Worm (Caenorhabditis elegans) whole organism, young adult: Measurements from ENCODE around the gene dhhc-4.
A peak's percentile ranks its signal among the peaks of the same experiment; 100 is the strongest.

Source experiments
- B0019.2 ChIP-seq: fragments of 200-800 bp; sonication (Bioruptor generic); conservative IDR thresholded peaks from 2 replicates; pipeline ENCODE4 v1.3.6; 2022; ENCODE audit warnings: missing genetic modification reagents, missing genetic modification characterization, missing compliant biosample characterization
- D2030.7 ChIP-seq: fragments of 200-800 bp; sonication (Bioruptor generic); IDR thresholded peaks from 2 replicates; pipeline ENCODE4 v1.3.6; 2022; ENCODE audit warnings: missing genetic modification reagents, missing genetic modification characterization, missing compliant biosample characterization
- F23B12.7 ChIP-seq: sonication (generic microtip); optimal IDR thresholded peaks from 2 replicates; lab custom pipeline; 2017; ENCODE audit warnings: missing genetic modification characterization, mild to moderate bottlenecking, missing compliant biosample characterization, antibody characterized with exemption, moderate library complexity; ENCODE audit not compliant: insufficient read depth
- F33H1.4 ChIP-seq: fragments of 200-800 bp; sonication (Bioruptor generic); IDR thresholded peaks from 2 replicates; pipeline ENCODE4 v1.3.6; 2022; ENCODE audit warnings: missing genetic modification reagents, missing genetic modification characterization, missing compliant biosample characterization
- F57A8.1 ChIP-seq: fragments of 200-800 bp; sonication (Bioruptor generic); optimal IDR thresholded peaks from 2 replicates; lab custom pipeline; 2018; ENCODE audit warnings: mild to moderate bottlenecking, missing genetic modification characterization, moderate library complexity, missing compliant biosample characterization
- Y53F4B.3 ChIP-seq: fragments of 200-800 bp; sonication (Bioruptor generic); IDR thresholded peaks from 2 replicates; pipeline ENCODE4 v1.3.6; 2022; ENCODE audit warnings: missing genetic modification reagents, missing genetic modification characterization, missing compliant biosample characterization
- Y67H2A.10 ChIP-seq: fragments of 200-800 bp; sonication (Bioruptor generic); conservative IDR thresholded peaks from 2 replicates; pipeline ENCODE4 v1.3.6; 2022; ENCODE audit warnings: missing genetic modification reagents, missing genetic modification characterization, missing compliant biosample characterization
- Y79H2A.3 ChIP-seq: fragments of 200-800 bp; sonication (Bioruptor generic); conservative IDR thresholded peaks from 2 replicates; pipeline ENCODE4 v1.3.6; 2022; ENCODE audit warnings: missing genetic modification reagents, missing genetic modification characterization, missing compliant biosample characterization
- ama-1 ChIP-seq, 3 experiments: fragments of 150-350 bp in 1 of 3; sonication (generic microtip) in 2 of 3; optimal IDR thresholded peaks; 2 replicates each; lab custom pipeline; 2014 to 2018; ENCODE audit warnings: missing biosample characterization in 2 of 3, missing genetic modification characterization in 2 of 3, missing genetic modification reagents in 2 of 3
- atf-7 ChIP-seq: sonication (generic microtip); optimal IDR thresholded peaks from 2 replicates; lab custom pipeline; 2017; ENCODE audit warnings: mild to moderate bottlenecking, missing genetic modification characterization, missing compliant biosample characterization
- ceh-40 ChIP-seq: fragments of 200-800 bp; sonication (Bioruptor generic); IDR thresholded peaks from 2 replicates; pipeline ENCODE4 v1.3.6; 2022; ENCODE audit warnings: missing genetic modification characterization, missing compliant biosample characterization
- ceh-79 ChIP-seq: sonication (generic microtip); optimal IDR thresholded peaks from 2 replicates; lab custom pipeline; 2017; ENCODE audit warnings: mild to moderate bottlenecking, missing genetic modification characterization, missing compliant biosample characterization
- ceh-91 ChIP-seq: fragments of 200-800 bp; sonication (Bioruptor generic); IDR thresholded peaks from 2 replicates; pipeline ENCODE4 v1.3.6; 2022; ENCODE audit warnings: missing genetic modification reagents, missing genetic modification characterization, missing compliant biosample characterization
- dox-1 ChIP-seq: fragments of 200-800 bp; sonication (Bioruptor generic); IDR thresholded peaks from 2 replicates; pipeline ENCODE4 v1.3.6; 2022; ENCODE audit warnings: missing genetic modification reagents, missing genetic modification characterization, missing compliant biosample characterization
- dpff-1 ChIP-seq: sonication (generic microtip); optimal IDR thresholded peaks from 2 replicates; lab custom pipeline; 2017; ENCODE audit warnings: mild to moderate bottlenecking, missing genetic modification characterization, missing compliant biosample characterization
- efl-1 ChIP-seq: fragments of 150-350 bp; optimal IDR thresholded peaks from 2 replicates; lab custom pipeline; 2014; ENCODE audit warnings: missing biosample characterization, missing genetic modification reagents, missing genetic modification characterization
- egrh-3 ChIP-seq: fragments of 200-800 bp; sonication (Bioruptor generic); IDR thresholded peaks from 2 replicates; pipeline ENCODE4 v1.3.6; 2022; ENCODE audit warnings: missing genetic modification reagents, missing genetic modification characterization, missing compliant biosample characterization
- ekl-4 ChIP-seq: fragments of 200-800 bp; sonication (Bioruptor generic); IDR thresholded peaks from 2 replicates; pipeline ENCODE4 v1.3.6; 2022; ENCODE audit warnings: missing genetic modification reagents, missing genetic modification characterization, missing compliant biosample characterization
- him-1 ChIP-seq: sonication (generic microtip); optimal IDR thresholded peaks from 2 replicates; lab custom pipeline; 2016; ENCODE audit warnings: missing genotype, missing genetic modification reagents, missing genetic modification characterization, missing compliant biosample characterization
- hlh-26 ChIP-seq: fragments of 200-800 bp; sonication (Bioruptor generic); conservative IDR thresholded peaks from 2 replicates; pipeline ENCODE4 v1.3.6; 2022; ENCODE audit warnings: missing genetic modification reagents, missing genetic modification characterization, missing compliant biosample characterization
- hmg-1.2 ChIP-seq: fragments of 200-800 bp; sonication (Bioruptor generic); IDR thresholded peaks from 2 replicates; pipeline ENCODE4 v1.3.6; 2022; ENCODE audit warnings: missing genetic modification reagents, missing genetic modification characterization, missing compliant biosample characterization
- hmg-20 ChIP-seq: fragments of 200-800 bp; sonication (Bioruptor generic); IDR thresholded peaks from 2 replicates; pipeline ENCODE4 v1.3.6; 2022; ENCODE audit warnings: missing genetic modification reagents, missing genetic modification characterization, missing compliant biosample characterization
- let-526 ChIP-seq: fragments of 200-800 bp; sonication (Bioruptor generic); IDR thresholded peaks from 2 replicates; pipeline ENCODE4 v1.3.6; 2022; ENCODE audit warnings: missing genetic modification reagents, missing genetic modification characterization, missing compliant biosample characterization
- let-607 ChIP-seq, 2 experiments: fragments of 200-800 bp in 1 of 2; sonication (Bioruptor generic) in 1 of 2; sonication (generic microtip) in 1 of 2; optimal IDR thresholded peaks; 2 replicates each; lab custom pipeline; 2016 to 2018; ENCODE audit warnings: mild to moderate bottlenecking in 2 of 2, missing compliant biosample characterization in 2 of 2, missing genetic modification characterization in 2 of 2, moderate library complexity in 2 of 2, missing genotype in 1 of 2
- lin-26 ChIP-seq: fragments of 200-800 bp; sonication (Bioruptor generic); IDR thresholded peaks from 2 replicates; pipeline ENCODE4 v1.3.6; 2022; ENCODE audit warnings: missing genetic modification reagents, missing genetic modification characterization, missing compliant biosample characterization
- madf-10 ChIP-seq: sonication (generic microtip); optimal IDR thresholded peaks from 2 replicates; lab custom pipeline; 2016; ENCODE audit warnings: mild to moderate bottlenecking, missing genetic modification characterization, missing compliant biosample characterization
- madf-3 ChIP-seq: fragments of 200-800 bp; sonication (Bioruptor generic); IDR thresholded peaks from 2 replicates; pipeline ENCODE4 v1.3.6; 2022; ENCODE audit warnings: missing genetic modification reagents, missing genetic modification characterization, missing compliant biosample characterization
- madf-6 ChIP-seq: fragments of 200-800 bp; sonication (Bioruptor generic); IDR thresholded peaks from 2 replicates; pipeline ENCODE4 v1.3.6; 2022; ENCODE audit warnings: missing genetic modification reagents, missing genetic modification characterization, missing compliant biosample characterization
- madf-8 ChIP-seq: fragments of 200-800 bp; sonication (Bioruptor generic); conservative IDR thresholded peaks from 2 replicates; pipeline ENCODE4 v1.3.6; 2022; ENCODE audit warnings: missing genetic modification reagents, missing genetic modification characterization, missing compliant biosample characterization
- nfya-2 ChIP-seq: fragments of 200-800 bp; sonication (Bioruptor generic); IDR thresholded peaks from 2 replicates; pipeline ENCODE4 v1.3.6; 2022; ENCODE audit warnings: missing genetic modification reagents, missing genetic modification characterization, missing compliant biosample characterization
- nhr-120 ChIP-seq: fragments of 200-800 bp; sonication (Bioruptor generic); IDR thresholded peaks from 2 replicates; pipeline ENCODE4 v1.3.6; 2022; ENCODE audit warnings: missing genetic modification characterization, missing compliant biosample characterization
- nhr-27 ChIP-seq: fragments of 200-800 bp; sonication (Bioruptor generic); optimal IDR thresholded peaks from 2 replicates; lab custom pipeline; 2018; ENCODE audit warnings: mild to moderate bottlenecking, missing genetic modification characterization, moderate library complexity, missing compliant biosample characterization
- nhr-80 ChIP-seq: sonication (generic microtip); optimal IDR thresholded peaks from 2 replicates; lab custom pipeline; 2016; ENCODE audit warnings: missing genetic modification characterization, missing compliant biosample characterization
- pha-4 ChIP-seq: fragments of 150-350 bp; sonication (generic microtip); optimal IDR thresholded peaks from 2 replicates; lab custom pipeline; 2014; ENCODE audit warnings: missing biosample characterization, missing genetic modification reagents, missing genetic modification characterization
- snpc-1.3 ChIP-seq: sonication (generic microtip); optimal IDR thresholded peaks from 2 replicates; lab custom pipeline; 2017; ENCODE audit warnings: missing genetic modification characterization, mild to moderate bottlenecking, missing compliant biosample characterization, antibody characterized with exemption, moderate library complexity, missing genotype, missing genetic modification reagents; ENCODE audit not compliant: insufficient read depth
- snpc-3.4 ChIP-seq: sonication (generic microtip); optimal IDR thresholded peaks from 2 replicates; lab custom pipeline; 2017; ENCODE audit warnings: missing genetic modification characterization, mild to moderate bottlenecking, missing compliant biosample characterization, antibody characterized with exemption, moderate library complexity, missing genotype, missing genetic modification reagents
- somi-1 ChIP-seq: fragments of 200-800 bp; sonication (Bioruptor generic); optimal IDR thresholded peaks from 2 replicates; lab custom pipeline; 2018; ENCODE audit warnings: mild to moderate bottlenecking, missing genetic modification characterization, missing compliant biosample characterization
- tbp1 ChIP-seq: fragments of 200-800 bp; sonication (Bioruptor generic); optimal IDR thresholded peaks from 2 replicates; lab custom pipeline; 2018; ENCODE audit warnings: mild to moderate bottlenecking, missing genetic modification characterization, missing compliant biosample characterization
- tbx-9 ChIP-seq: sonication (generic microtip); optimal IDR thresholded peaks from 2 replicates; lab custom pipeline; 2016; ENCODE audit warnings: borderline replicate concordance, missing genetic modification characterization, inconsistent platforms, missing compliant biosample characterization
- unc-130 ChIP-seq: sonication (generic microtip); optimal IDR thresholded peaks from 2 replicates; lab custom pipeline; 2016; ENCODE audit warnings: missing genetic modification reagents, missing genetic modification characterization, missing compliant biosample characterization
- unc-62 ChIP-seq: fragments of 150-350 bp; optimal IDR thresholded peaks from 2 replicates; lab custom pipeline; 2014; ENCODE audit warnings: missing biosample characterization, missing genetic modification reagents, missing genetic modification characterization
- xnd-1 ChIP-seq: sonication (generic microtip); optimal IDR thresholded peaks from 2 replicates; lab custom pipeline; 2016; ENCODE audit warnings: missing genotype, missing genetic modification reagents, missing genetic modification characterization, missing compliant biosample characterization
- zfh-2 ChIP-seq: fragments of 200-800 bp; sonication (Bioruptor generic); conservative IDR thresholded peaks from 2 replicates; pipeline ENCODE4 v1.3.6; 2022; ENCODE audit warnings: missing genetic modification reagents, missing genetic modification characterization, missing compliant biosample characterization
- zim-3 ChIP-seq: sonication (generic microtip); optimal IDR thresholded peaks from 2 replicates; lab custom pipeline; 2017; ENCODE audit warnings: mild to moderate bottlenecking, missing genetic modification characterization, moderate library complexity, missing compliant biosample characterization
- ztf-22 ChIP-seq: fragments of 200-800 bp; sonication (Bioruptor generic); optimal IDR thresholded peaks from 2 replicates; lab custom pipeline; 2018; ENCODE audit warnings: mild to moderate bottlenecking, missing genetic modification characterization, moderate library complexity, missing compliant biosample characterization

dhhc-4 gene

ce11 chrIII:9825073-9825828 lies 42.3 kb downstream of the dhhc-4 start, which contains the start of gene ZK632.9:
ZK632.9 (minus strand) TSS chrIII:9825432.
- peak; percentile 75 for TF ChIP-seq zfh-2 (GFP tag; lab: Robert Waterston, UW)
- TF ChIP-seq let-526 (GFP tag; lab: Robert Waterston, UW) = no peak
- TF ChIP-seq him-1 (tag; lab: Kevin White, UChicago) = no peak
- no peak for TF ChIP-seq zim-3 (tag; lab: Kevin White, UChicago)
- TF ChIP-seq F23B12.7 = no peak
- no peak for TF ChIP-seq Y53F4B.3 (GFP tag; lab: Robert Waterston, UW)
- 0 out of 2 replicates have a peak, but pooled peaks have one; percentile 24 for TF ChIP-seq D2030.7 (GFP tag; lab: Robert Waterston, UW)
- peak; percentile 79 for TF ChIP-seq madf-6
- peak; percentile 65; the same call in 1 of the 2 replicates for TF ChIP-seq madf-3 (GFP tag; lab: Robert Waterston, UW)
- TF ChIP-seq snpc-3.4 (tag; lab: Kevin White, UChicago) = peak; percentile 26
- TF ChIP-seq madf-8 (GFP tag; lab: Robert Waterston, UW) = peak; percentile 38; the same call in 1 of the 2 replicates
- peak; percentile 23 for TF ChIP-seq pha-4 (tag; lab: Kevin White, UChicago)
- peak; percentile 58 for TF ChIP-seq tbx-9 (tag; lab: Kevin White, UChicago)
- peak; percentile 27 for TF ChIP-seq hmg-1.2 (GFP tag; lab: Robert Waterston, UW)
- no peak for TF ChIP-seq ekl-4 (GFP tag; lab: Robert Waterston, UW)
- peak; percentile 60 for TF ChIP-seq nhr-80
- TF ChIP-seq ceh-91 = 0 out of 2 replicates have a peak, but pooled peaks have one; percentile 10
- no peak for TF ChIP-seq F57A8.1 (GFP tag; lab: Kevin White, UChicago)
- TF ChIP-seq tbp1 (GFP tag; lab: Kevin White, UChicago) = peak; percentile 14
- TF ChIP-seq B0019.2 = 0 out of 2 replicates have a peak, but pooled peaks have one; percentile 6
- TF ChIP-seq xnd-1 = peak; percentile 34
- peak; percentile 13; the same call in 1 of the 2 replicates for TF ChIP-seq F33H1.4 (GFP tag; lab: Robert Waterston, UW)
- TF ChIP-seq ceh-79 (tag; lab: Kevin White, UChicago) = no peak
- peak in 1 of 2 experiments; percentile 30 for TF ChIP-seq let-607 (tag; optimal IDR thresholded peaks at IDR 0.05; lab: Kevin White, UChicago)
- no peak for TF ChIP-seq ztf-22 (GFP tag; lab: Kevin White, UChicago)
- TF ChIP-seq egrh-3 (GFP tag; lab: Robert Waterston, UW) = no peak
- TF ChIP-seq ama-1 (optimal IDR thresholded peaks at IDR 0.05; lab: Kevin White, UChicago) = peak; percentile 70
- TF ChIP-seq ama-1 (GFP tag; optimal IDR thresholded peaks at IDR 0.05; lab: Kevin White, UChicago) = no peak
- 0 out of 2 replicates have a peak, but pooled peaks have one; percentile 10 for TF ChIP-seq Y79H2A.3
- TF ChIP-seq efl-1 (GFP tag; lab: Kevin White, UChicago) = peak; percentile 74
- peak; percentile 31 for TF ChIP-seq dox-1 (GFP tag; lab: Robert Waterston, UW)
- TF ChIP-seq hmg-20 (GFP tag; lab: Robert Waterston, UW) = no peak
- TF ChIP-seq, all 124 proteins: peak for 20

- TF ChIP-seq lin-26 (no peak), hlh-26 (no peak), hmg-20 (GFP tag; lab: Robert Waterston, UW) (no peak), unc-62 (no peak), somi-1 (GFP tag; lab: Kevin White, UChicago) (no peak), ceh-40 (GFP tag; lab: Robert Waterston, UW) (no peak), snpc-3.4 (tag; lab: Kevin White, UChicago) (no peak), nfya-2 (no peak), snpc-1.3 (tag; lab: Kevin White, UChicago) (no peak), dpff-1 (tag; lab: Kevin White, UChicago) (no peak), atf-7 (tag; lab: Kevin White, UChicago) (peak; percentile 51), nhr-120 (GFP tag; lab: Robert Waterston, UW) (0 out of 2 replicates have a peak, but pooled peaks have one; percentile 34), nhr-27 (tag; lab: Kevin White, UChicago) (no peak), unc-130 (GFP tag; lab: Kevin White, UChicago) (no peak), madf-10 (tag; lab: Kevin White, UChicago) (peak; percentile 27), Y67H2A.10 (no peak)
Measured at ce11 chrIII:9824330-9824934, 43.2 kb downstream of the dhhc-4 start, which contains the start of gene lin-52. lin-52 (minus strand) TSS chrIII:9824750.
